ENCODE assay signal across 1 fruit fly cellular context in genomic region chr2L:8534515-8535295, dm6.
A peak's percentile ranks its signal among the peaks of the same experiment; 100 is the strongest.
TF ChIP-seq lines count a peak whose summit lies in the region.

No protein-coding gene starts in this region.

TF ChIP-seq in whole organism, embryonic, 481 proteins besides CTCF, POLR2A, EP300 and RAD21 (continued from another document and continues in another):
- TF ChIP-seq Dbx (GFP tag; IDR thresholded peaks at IDR 0.05; lab: Robert Waterston, UW): peak; percentile 45
- TF ChIP-seq chm (GFP tag; IDR thresholded peaks at IDR 0.05; lab: Robert Waterston, UW): peak; percentile 88
- peak; percentile 94 for TF ChIP-seq CG17186 (GFP tag; optimal IDR thresholded peaks at IDR 0.05; lab: Kevin White, UChicago)
- TF ChIP-seq HHEX (GFP tag; optimal IDR thresholded peaks at IDR 0.05; lab: Kevin White, UChicago): peak; percentile 93
- TF ChIP-seq Eip74EF (GFP tag; optimal IDR thresholded peaks at IDR 0.05; lab: Kevin White, UChicago): peak in 1 of 2 experiments; percentile 97
- TF ChIP-seq CG6683 (GFP tag; optimal IDR thresholded peaks at IDR 0.05; lab: Kevin White, UChicago): peak; percentile 79
- peak; percentile 66 for TF ChIP-seq gcm2 (GFP tag; optimal IDR thresholded peaks at IDR 0.05; lab: Kevin White, UChicago)
- TF ChIP-seq ap (GFP tag; IDR thresholded peaks at IDR 0.05; lab: Robert Waterston, UW): peak; percentile 93
- TF ChIP-seq dati (GFP tag; IDR thresholded peaks at IDR 0.05; lab: Robert Waterston, UW): peak; percentile 91
- peak; percentile 97 for TF ChIP-seq phol (tag; optimal IDR thresholded peaks at IDR 0.05; lab: Kevin White, UChicago)
- TF ChIP-seq Scr (GFP tag; IDR thresholded peaks at IDR 0.05; lab: Robert Waterston, UW; ENCODE audit: partially characterized antibody): peak; percentile 41
- peak; percentile 43 for TF ChIP-seq hbn (GFP tag; IDR thresholded peaks at IDR 0.05; lab: Robert Waterston, UW; ENCODE audit: partially characterized antibody)
- TF ChIP-seq CG12155 (GFP tag; optimal IDR thresholded peaks at IDR 0.05; lab: Kevin White, UChicago): peak; percentile 82
- TF ChIP-seq bigmax (GFP tag; optimal IDR thresholded peaks at IDR 0.05; lab: Kevin White, UChicago): peak; percentile 48
- peak; percentile 77 for TF ChIP-seq Usf (GFP tag; optimal IDR thresholded peaks at IDR 0.05; lab: Kevin White, UChicago)
- TF ChIP-seq Neu2 (GFP tag; optimal IDR thresholded peaks at IDR 0.05; lab: Kevin White, UChicago; ENCODE audit: borderline replicate concordance): no peak
- TF ChIP-seq Lim3 (GFP tag; IDR thresholded peaks at IDR 0.05; lab: Robert Waterston, UW): peak; percentile 87; the same call in 1 of the 2 replicates
- no peak for TF ChIP-seq tll (GFP tag; optimal IDR thresholded peaks at IDR 0.05; lab: Kevin White, UChicago)
- TF ChIP-seq CG32532 (GFP tag; IDR thresholded peaks at IDR 0.05; lab: Robert Waterston, UW): peak; percentile 75
- no peak for TF ChIP-seq Hr39 (optimal IDR thresholded peaks at IDR 0.05; lab: Kevin White, UChicago)
- peak; percentile 54; the same call in 2 of the 3 replicates for TF ChIP-seq vnd (GFP tag; IDR thresholded peaks at IDR 0.05; lab: Robert Waterston, UW; ENCODE audit: partially characterized antibody)
- peak; percentile 92 for TF ChIP-seq otp (GFP tag; IDR thresholded peaks at IDR 0.05; lab: Robert Waterston, UW)
- TF ChIP-seq BtbVII (GFP tag; optimal IDR thresholded peaks at IDR 0.05; lab: Kevin White, UChicago): peak; percentile 88
- no peak for TF ChIP-seq pzg (GFP tag; optimal IDR thresholded peaks at IDR 0.05; lab: Kevin White, UChicago)
- TF ChIP-seq Xrp1 (GFP tag; IDR thresholded peaks at IDR 0.05; lab: Robert Waterston, UW): peak; percentile 96
- TF ChIP-seq CG4730 (GFP tag; IDR thresholded peaks at IDR 0.05; lab: Robert Waterston, UW): peak; percentile 87
- peak; percentile 95 for TF ChIP-seq grn (GFP tag; optimal IDR thresholded peaks at IDR 0.05; lab: Kevin White, UChicago)
- TF ChIP-seq Dip2 (GFP tag; IDR thresholded peaks at IDR 0.05; lab: Robert Waterston, UW): peak; percentile 71; the same call in 1 of the 2 replicates
- TF ChIP-seq ato (GFP tag; IDR thresholded peaks at IDR 0.05; lab: Robert Waterston, UW; ENCODE audit: partially characterized antibody): no peak
- peak; percentile 77 for TF ChIP-seq CG13775 (GFP tag; optimal IDR thresholded peaks at IDR 0.05; lab: Kevin White, UChicago)
- peak; percentile 68 for TF ChIP-seq CG11085 (GFP tag; IDR thresholded peaks at IDR 0.05; lab: Robert Waterston, UW)
- TF ChIP-seq fd102C (GFP tag; optimal IDR thresholded peaks at IDR 0.05; lab: Kevin White, UChicago): peak; percentile 6
- TF ChIP-seq GATAe (GFP tag; conservative IDR thresholded peaks at IDR 0.05; lab: Robert Waterston, UW): 0 out of 2 replicates have a peak, but pooled peaks have one; percentile 8
- peak; percentile 91 for TF ChIP-seq CG12104 (GFP tag; optimal IDR thresholded peaks at IDR 0.05; lab: Kevin White, UChicago)
- peak; percentile 39 for TF ChIP-seq CG9876 (GFP tag; optimal IDR thresholded peaks at IDR 0.05; lab: Kevin White, UChicago)
- TF ChIP-seq Stat92E (GFP tag; optimal IDR thresholded peaks at IDR 0.05; lab: Kevin White, UChicago): peak in 1 of 3 experiments; percentile 90
- TF ChIP-seq CG8765 (GFP tag; IDR thresholded peaks at IDR 0.05; lab: Robert Waterston, UW): peak; percentile 73
- peak; percentile 96 for TF ChIP-seq CG12391 (tag; optimal IDR thresholded peaks at IDR 0.05; lab: Kevin White, UChicago)
- TF ChIP-seq CG15073 (GFP tag; optimal IDR thresholded peaks at IDR 0.05; lab: Kevin White, UChicago): peak; percentile 65
- TF ChIP-seq CG8944 (GFP tag; optimal IDR thresholded peaks at IDR 0.05; lab: Kevin White, UChicago): peak; percentile 69
- peak; percentile 91 for TF ChIP-seq dmrt11E (tag; optimal IDR thresholded peaks at IDR 0.05; lab: Kevin White, UChicago)
- peak; percentile 98 for TF ChIP-seq Ets65A (GFP tag; lab: Kevin White, UChicago)
- peak; percentile 96 to 98 for TF ChIP-seq bsh (GFP tag; optimal IDR thresholded peaks at IDR 0.05; lab: Kevin White, UChicago)
- peak; percentile 72 for TF ChIP-seq CG15514 (GFP tag; optimal IDR thresholded peaks at IDR 0.05; lab: Kevin White, UChicago)
- peak; percentile 97 for TF ChIP-seq CoRest (tag; optimal IDR thresholded peaks at IDR 0.05; lab: Kevin White, UChicago)
- peak; percentile 77 for TF ChIP-seq CG2120 (GFP tag; optimal IDR thresholded peaks at IDR 0.05; lab: Kevin White, UChicago)
- TF ChIP-seq nerfin-1 (tag; optimal IDR thresholded peaks at IDR 0.05; lab: Kevin White, UChicago): peak; percentile 95
- peak; percentile 92 for TF ChIP-seq CrebB (tag; optimal IDR thresholded peaks at IDR 0.05; lab: Kevin White, UChicago)
- peak; percentile 88 for TF ChIP-seq CG34376 (GFP tag; optimal IDR thresholded peaks at IDR 0.05; lab: Kevin White, UChicago)
- TF ChIP-seq slp2 (GFP tag; optimal IDR thresholded peaks at IDR 0.05; lab: Kevin White, UChicago): peak; percentile 86
- TF ChIP-seq CG1832 (GFP tag; optimal IDR thresholded peaks at IDR 0.05; lab: Kevin White, UChicago): no peak
- peak; percentile 89 for TF ChIP-seq CG18599 (GFP tag; optimal IDR thresholded peaks at IDR 0.05; lab: Kevin White, UChicago)
- TF ChIP-seq Optix (GFP tag; IDR thresholded peaks at IDR 0.05; lab: Robert Waterston, UW): peak; percentile 97
- peak; percentile 69 for TF ChIP-seq slou (GFP tag; optimal IDR thresholded peaks at IDR 0.05; lab: Kevin White, UChicago)
- TF ChIP-seq Rfx (GFP tag; IDR thresholded peaks at IDR 0.05; lab: Robert Waterston, UW): peak; percentile 89
- peak; percentile 80 for TF ChIP-seq Nf-YB (GFP tag; optimal IDR thresholded peaks at IDR 0.05; lab: Kevin White, UChicago)
- TF ChIP-seq Dref (GFP tag; IDR thresholded peaks at IDR 0.05; lab: Robert Waterston, UW): no peak
- TF ChIP-seq zen2 (GFP tag; IDR thresholded peaks at IDR 0.05; lab: Robert Waterston, UW; ENCODE audit: partially characterized antibody): no peak; the same call in 2 of the 3 replicates
- TF ChIP-seq Dfd (GFP tag; optimal IDR thresholded peaks at IDR 0.05; lab: Kevin White, UChicago): no peak
- TF ChIP-seq CG8388 (GFP tag; optimal IDR thresholded peaks at IDR 0.05; lab: Kevin White, UChicago): peak; percentile 96
- TF ChIP-seq yki (optimal IDR thresholded peaks at IDR 0.05; lab: Kevin White, UChicago): peak; percentile 27
- peak; percentile 91 for TF ChIP-seq CG15011 (GFP tag; optimal IDR thresholded peaks at IDR 0.05; lab: Kevin White, UChicago)
- peak; percentile 82 for TF ChIP-seq klu (GFP tag; IDR thresholded peaks at IDR 0.05; lab: Robert Waterston, UW)
- peak; percentile 97 for TF ChIP-seq jigr1 (GFP tag; IDR thresholded peaks at IDR 0.05; lab: Robert Waterston, UW)
- TF ChIP-seq CG13287 (GFP tag; IDR thresholded peaks at IDR 0.05; lab: Robert Waterston, UW; ENCODE audit: partially characterized antibody): peak; percentile 69
- TF ChIP-seq Ptx1 (GFP tag; IDR thresholded peaks at IDR 0.05; lab: Robert Waterston, UW): peak; percentile 96
- TF ChIP-seq Dp (GFP tag; optimal IDR thresholded peaks at IDR 0.05; lab: Kevin White, UChicago): peak; percentile 5
- TF ChIP-seq CG17802 (tag; optimal IDR thresholded peaks at IDR 0.05; lab: Kevin White, UChicago): peak; percentile 89
- TF ChIP-seq CG1233 (GFP tag; optimal IDR thresholded peaks at IDR 0.05; lab: Kevin White, UChicago): peak; percentile 93
- TF ChIP-seq row (GFP tag; IDR thresholded peaks at IDR 0.05; lab: Robert Waterston, UW): peak; percentile 96
- TF ChIP-seq CG12769 (tag; optimal IDR thresholded peaks at IDR 0.05; lab: Kevin White, UChicago): peak; percentile 91
- TF ChIP-seq Poxn (GFP tag; IDR thresholded peaks at IDR 0.05; lab: Robert Waterston, UW): no peak
- TF ChIP-seq CG10543 (GFP tag; optimal IDR thresholded peaks at IDR 0.05; lab: Kevin White, UChicago): peak; percentile 74
- peak; percentile 78 for TF ChIP-seq sug (tag; optimal IDR thresholded peaks at IDR 0.05; lab: Kevin White, UChicago)
- peak; percentile 56 for TF ChIP-seq mirr (GFP tag; optimal IDR thresholded peaks at IDR 0.05; lab: Kevin White, UChicago)
- TF ChIP-seq ase (GFP tag; IDR thresholded peaks at IDR 0.05; lab: Robert Waterston, UW): peak; percentile 94
- TF ChIP-seq CG18011 (GFP tag; optimal IDR thresholded peaks at IDR 0.05; lab: Kevin White, UChicago): peak; percentile 75
- no peak for TF ChIP-seq Opbp (GFP tag; IDR thresholded peaks at IDR 0.05; lab: Robert Waterston, UW; ENCODE audit: partially characterized antibody)
- peak; percentile 73 for TF ChIP-seq NFAT (GFP tag; IDR thresholded peaks at IDR 0.05; lab: Robert Waterston, UW)
- peak; percentile 97 for TF ChIP-seq CG12219 (GFP tag; optimal IDR thresholded peaks at IDR 0.05; lab: Kevin White, UChicago)
- TF ChIP-seq Lpt (GFP tag; optimal IDR thresholded peaks at IDR 0.05; lab: Kevin White, UChicago): no peak
- TF ChIP-seq CG12659 (GFP tag; optimal IDR thresholded peaks at IDR 0.05; lab: Kevin White, UChicago): peak; percentile 93
- TF ChIP-seq so (GFP tag; IDR thresholded peaks at IDR 0.05; lab: Robert Waterston, UW): peak; percentile 96
- TF ChIP-seq CG6254 (GFP tag; optimal IDR thresholded peaks at IDR 0.05; lab: Kevin White, UChicago): peak; percentile 94
- peak; percentile 70 for TF ChIP-seq CG30020 (tag; optimal IDR thresholded peaks at IDR 0.05; lab: Kevin White, UChicago)
- TF ChIP-seq bowl (GFP tag; IDR thresholded peaks at IDR 0.05; lab: Robert Waterston, UW): peak; percentile 92
- no peak for TF ChIP-seq pan (optimal IDR thresholded peaks at IDR 0.05; lab: Kevin White, UChicago)
- peak in 1 of 2 experiments; percentile 96 for TF ChIP-seq pan (GFP tag; optimal IDR thresholded peaks at IDR 0.05 in 1 of 2, IDR thresholded peaks at IDR 0.05 in 1 of 2)
- peak; percentile 81 for TF ChIP-seq Meics (GFP tag; optimal IDR thresholded peaks at IDR 0.05; lab: Kevin White, UChicago)
- peak; percentile 90 for TF ChIP-seq gce (GFP tag; IDR thresholded peaks at IDR 0.05; lab: Robert Waterston, UW)
- peak; percentile 84 for TF ChIP-seq Atf3 (GFP tag; optimal IDR thresholded peaks at IDR 0.05; lab: Kevin White, UChicago)
- peak; percentile 87 for TF ChIP-seq CG8281 (tag; optimal IDR thresholded peaks at IDR 0.05; lab: Kevin White, UChicago)
- TF ChIP-seq gsb-n (tag; optimal IDR thresholded peaks at IDR 0.05; lab: Kevin White, UChicago): peak; percentile 96
- TF ChIP-seq CG7786 (GFP tag; optimal IDR thresholded peaks at IDR 0.05; lab: Kevin White, UChicago): peak; percentile 36
- peak; percentile 97 for TF ChIP-seq Med (GFP tag; lab: Kevin White, UChicago)
- peak; percentile 98 for TF ChIP-seq CG1529 (GFP tag; optimal IDR thresholded peaks at IDR 0.05; lab: Kevin White, UChicago)
- peak; percentile 81 for TF ChIP-seq sob (GFP tag; IDR thresholded peaks at IDR 0.05; lab: Robert Waterston, UW)
- TF ChIP-seq CG4404 (GFP tag; IDR thresholded peaks at IDR 0.05; lab: Robert Waterston, UW): peak; percentile 79
- TF ChIP-seq CG17361 (GFP tag; IDR thresholded peaks at IDR 0.05; lab: Robert Waterston, UW): peak; percentile 79
- peak; percentile 89 for TF ChIP-seq CG2202 (tag; optimal IDR thresholded peaks at IDR 0.05; lab: Kevin White, UChicago)
- peak; percentile 88 for TF ChIP-seq CG16815 (GFP tag; optimal IDR thresholded peaks at IDR 0.05; lab: Kevin White, UChicago)
- peak; percentile 90; the same call in 3 of the 4 replicates for TF ChIP-seq chinmo (GFP tag; IDR thresholded peaks at IDR 0.05; lab: Robert Waterston, UW; ENCODE audit: partially characterized antibody)
- peak; percentile 97 for TF ChIP-seq unpg (GFP tag; optimal IDR thresholded peaks at IDR 0.05; lab: Kevin White, UChicago)
- peak; percentile 83 to 87 for TF ChIP-seq Pdp1 (GFP tag; optimal IDR thresholded peaks at IDR 0.05; lab: Kevin White, UChicago)
- TF ChIP-seq CG4854 (GFP tag; optimal IDR thresholded peaks at IDR 0.05; lab: Kevin White, UChicago): peak; percentile 80
- TF ChIP-seq z (GFP tag; IDR thresholded peaks at IDR 0.05; lab: Robert Waterston, UW): peak; percentile 35; the same call in 1 of the 3 replicates
- TF ChIP-seq CG12299 (tag; optimal IDR thresholded peaks at IDR 0.05; lab: Kevin White, UChicago): peak; percentile 93
- TF ChIP-seq CG6765 (GFP tag; optimal IDR thresholded peaks at IDR 0.05; lab: Kevin White, UChicago): peak; percentile 64
- TF ChIP-seq CG8089 (GFP tag; optimal IDR thresholded peaks at IDR 0.05; lab: Kevin White, UChicago): peak; percentile 83
- peak; percentile 50 for TF ChIP-seq D19B (GFP tag; optimal IDR thresholded peaks at IDR 0.05; lab: Kevin White, UChicago)
- no peak for TF ChIP-seq cad (GFP tag; optimal IDR thresholded peaks at IDR 0.05; lab: Kevin White, UChicago)
- no peak; the same call in 1 of the 2 replicates for TF ChIP-seq bbx (GFP tag; IDR thresholded peaks at IDR 0.05; lab: Robert Waterston, UW; ENCODE audit: partially characterized antibody)
- peak; percentile 94 for TF ChIP-seq D19A (tag; optimal IDR thresholded peaks at IDR 0.05; lab: Kevin White, UChicago)
- TF ChIP-seq dmrt99B (tag; optimal IDR thresholded peaks at IDR 0.05; lab: Kevin White, UChicago): peak; percentile 99
- TF ChIP-seq zfh2 (GFP tag; optimal IDR thresholded peaks at IDR 0.05; lab: Kevin White, UChicago): peak; percentile 18
- TF ChIP-seq gro (GFP tag; optimal IDR thresholded peaks at IDR 0.05; lab: Kevin White, UChicago): no peak
- TF ChIP-seq CG7987 (GFP tag; optimal IDR thresholded peaks at IDR 0.05; lab: Kevin White, UChicago): peak; percentile 89
- peak; percentile 93 for TF ChIP-seq Mad (GFP tag; optimal IDR thresholded peaks at IDR 0.05; lab: Kevin White, UChicago)
- peak; percentile 97 for TF ChIP-seq ATbp (GFP tag; optimal IDR thresholded peaks at IDR 0.05; lab: Kevin White, UChicago)
- peak; percentile 91 for TF ChIP-seq CG3163 (GFP tag; optimal IDR thresholded peaks at IDR 0.05; lab: Kevin White, UChicago)
- peak; percentile 86 for TF ChIP-seq CG10267 (tag; optimal IDR thresholded peaks at IDR 0.05; lab: Kevin White, UChicago)
- TF ChIP-seq h (optimal IDR thresholded peaks at IDR 0.05; lab: Kevin White, UChicago): no peak
- peak; percentile 91 for TF ChIP-seq CG30403 (GFP tag; optimal IDR thresholded peaks at IDR 0.05; lab: Kevin White, UChicago)
- TF ChIP-seq tna (GFP tag; IDR thresholded peaks at IDR 0.05; lab: Robert Waterston, UW; ENCODE audit: partially characterized antibody): peak; percentile 57
- peak; percentile 71 for TF ChIP-seq CG17612 (GFP tag; IDR thresholded peaks at IDR 0.05; lab: Robert Waterston, UW)
- peak; percentile 75 for TF ChIP-seq dm (GFP tag; optimal IDR thresholded peaks at IDR 0.05; lab: Kevin White, UChicago)
- peak; percentile 88 for TF ChIP-seq tio (GFP tag; optimal IDR thresholded peaks at IDR 0.05; lab: Kevin White, UChicago)
- peak; percentile 71 for TF ChIP-seq CG4282 (GFP tag; optimal IDR thresholded peaks at IDR 0.05; lab: Kevin White, UChicago)
- TF ChIP-seq CG17829 (tag; optimal IDR thresholded peaks at IDR 0.05; lab: Kevin White, UChicago): peak; percentile 96
